Fruit fly (Drosophila melanogaster): Measurements from ENCODE around the gene Npc2c.

The Npc2c gene

dm6 chr3R:10089171-10089664 lies 29.2 kb downstream of the Npc2c start (continued):
- TF ChIP-seq CG31627 (GFP tag; optimal IDR thresholded peaks at IDR 0.05) (no peak), net (GFP tag; optimal IDR thresholded peaks at IDR 0.05) (no peak), Eip75B (GFP tag; optimal IDR thresholded peaks at IDR 0.05) (peak; percentile 36), CG8632 (GFP tag; optimal IDR thresholded peaks at IDR 0.05) (no peak), lz (GFP tag; optimal IDR thresholded peaks at IDR 0.05) (no peak), CG10631 (GFP tag; optimal IDR thresholded peaks at IDR 0.05) (no peak), Eip93F (GFP tag; optimal IDR thresholded peaks at IDR 0.05) (peak; percentile 55), CG4318 (GFP tag; optimal IDR thresholded peaks at IDR 0.05) (no peak), topi (GFP tag; optimal IDR thresholded peaks at IDR 0.05) (no peak), fd85E (GFP tag; optimal IDR thresholded peaks at IDR 0.05) (no peak), CG3919 (GFP tag; optimal IDR thresholded peaks at IDR 0.05) (no peak), salr (GFP tag; optimal IDR thresholded peaks at IDR 0.05) (no peak), esn (GFP tag; optimal IDR thresholded peaks at IDR 0.05) (no peak), CG10669 (GFP tag; optimal IDR thresholded peaks at IDR 0.05) (no peak)

- TF ChIP-seq Sox15 (GFP tag; optimal IDR thresholded peaks at IDR 0.05): no peak
- no peak for TF ChIP-seq dsx (GFP tag; optimal IDR thresholded peaks at IDR 0.05; ENCODE audit: poor library complexity, severe bottlenecking)
- no peak for TF ChIP-seq Sox14 (GFP tag; optimal IDR thresholded peaks at IDR 0.05)
- TF ChIP-seq OdsH (GFP tag; optimal IDR thresholded peaks at IDR 0.05): no peak
- TF ChIP-seq ss (GFP tag; optimal IDR thresholded peaks at IDR 0.05): no peak
- TF ChIP-seq pdm3 (GFP tag; optimal IDR thresholded peaks at IDR 0.05): no peak
- TF ChIP-seq CG10669 (GFP tag; optimal IDR thresholded peaks at IDR 0.05): no peak
- TF ChIP-seq fd85E (GFP tag; optimal IDR thresholded peaks at IDR 0.05): no peak
- no peak for TF ChIP-seq CG3032 (tag; optimal IDR thresholded peaks at IDR 0.05)
- TF ChIP-seq Ets21C (GFP tag; optimal IDR thresholded peaks at IDR 0.05): no peak
- TF ChIP-seq Gug (GFP tag; IDR thresholded peaks at IDR 0.05): no peak
- no peak for TF ChIP-seq Eip78C (GFP tag)
- TF ChIP-seq salr (GFP tag; optimal IDR thresholded peaks at IDR 0.05): no peak
- no peak for TF ChIP-seq Hr4 (GFP tag; optimal IDR thresholded peaks at IDR 0.05)
- TF ChIP-seq achi (GFP tag; optimal IDR thresholded peaks at IDR 0.05): no peak
Measured at dm6 chr3R:10090906-10091305, 30.9 kb downstream of the Npc2c start.

- TF ChIP-seq CG11902 (GFP tag; optimal IDR thresholded peaks at IDR 0.05): no peak
- TF ChIP-seq CG7368 (GFP tag; optimal IDR thresholded peaks at IDR 0.05): no peak
- TF ChIP-seq pdm3 (GFP tag; optimal IDR thresholded peaks at IDR 0.05): no peak
- TF ChIP-seq Eip75B (GFP tag; optimal IDR thresholded peaks at IDR 0.05): no peak
- no peak for TF ChIP-seq Lpt (GFP tag; optimal IDR thresholded peaks at IDR 0.05)
- no peak for TF ChIP-seq fkh (GFP tag; optimal IDR thresholded peaks at IDR 0.05)
- TF ChIP-seq dac (GFP tag; optimal IDR thresholded peaks at IDR 0.05): no peak
- no peak for TF ChIP-seq CG8319 (GFP tag; optimal IDR thresholded peaks at IDR 0.05)
- TF ChIP-seq acj6 (GFP tag; optimal IDR thresholded peaks at IDR 0.05): no peak
Measured at dm6 chr3R:10091513-10091912, 31.5 kb downstream of the Npc2c start.

dm6 chr3R:10093252-10094030 lies 33.4 kb downstream of the Npc2c start:
- no peak for TF ChIP-seq acj6 (GFP tag; optimal IDR thresholded peaks at IDR 0.05)
- TF ChIP-seq CG10631 (GFP tag; optimal IDR thresholded peaks at IDR 0.05): no peak
- TF ChIP-seq Hr38 (GFP tag; optimal IDR thresholded peaks at IDR 0.05): no peak
- no peak for TF ChIP-seq salr (GFP tag; optimal IDR thresholded peaks at IDR 0.05)
- no peak for TF ChIP-seq CG11902 (GFP tag; optimal IDR thresholded peaks at IDR 0.05)
- TF ChIP-seq Smox (GFP tag; optimal IDR thresholded peaks at IDR 0.05): no peak
- peak in 1 of 2 experiments; percentile 38 for TF ChIP-seq ss (GFP tag; optimal IDR thresholded peaks at IDR 0.05)
- TF ChIP-seq Eip78C (GFP tag): peak; percentile 34
- TF ChIP-seq Hr4 (GFP tag; optimal IDR thresholded peaks at IDR 0.05): no peak
- TF ChIP-seq Ets96B (tag; optimal IDR thresholded peaks at IDR 0.05): no peak
- TF ChIP-seq vri (GFP tag; optimal IDR thresholded peaks at IDR 0.05): no peak
- TF ChIP-seq svp (GFP tag): no peak
- peak; percentile 29; the same call in 1 of the 2 replicates for TF ChIP-seq CG15336 (GFP tag; IDR thresholded peaks at IDR 0.05)
- peak; percentile 66 for TF ChIP-seq CG16779 (tag; optimal IDR thresholded peaks at IDR 0.05)
- TF ChIP-seq CG8632 (GFP tag; optimal IDR thresholded peaks at IDR 0.05): no peak
- no peak for TF ChIP-seq Lpt (GFP tag; optimal IDR thresholded peaks at IDR 0.05)
- TF ChIP-seq topi (GFP tag; optimal IDR thresholded peaks at IDR 0.05): no peak
- no peak for TF ChIP-seq CG4318 (GFP tag; optimal IDR thresholded peaks at IDR 0.05)
- TF ChIP-seq fd85E (GFP tag; optimal IDR thresholded peaks at IDR 0.05): no peak
- peak; percentile 12 for TF ChIP-seq CG6276 (GFP tag; optimal IDR thresholded peaks at IDR 0.05)
- no peak for TF ChIP-seq spab (GFP tag; optimal IDR thresholded peaks at IDR 0.05)
- no peak for TF ChIP-seq cyc (GFP tag; optimal IDR thresholded peaks at IDR 0.05)
- TF ChIP-seq CG11762 (GFP tag; optimal IDR thresholded peaks at IDR 0.05; ENCODE audit: insufficient read depth): no peak
- peak; percentile 3 for TF ChIP-seq net (GFP tag; optimal IDR thresholded peaks at IDR 0.05)
- TF ChIP-seq Ets21C (GFP tag; optimal IDR thresholded peaks at IDR 0.05): no peak
